Worm (Caenorhabditis elegans) whole organism, L2 larva: ENCODE results near the gene F13H8.6.

Experiments used
- C34F6.9 ChIP-seq: fragments of 150-350 bp; optimal IDR thresholded peaks from 2 replicates; lab custom pipeline; 2014; ENCODE audit warnings: missing biosample characterization, missing genetic modification characterization
- F13H6.1 ChIP-seq: sonication (generic microtip); optimal IDR thresholded peaks from 2 replicates; lab custom pipeline; 2016; ENCODE audit warnings: missing genetic modification characterization, missing compliant biosample characterization
- R02D3.7 ChIP-seq: fragments of 150-350 bp; optimal IDR thresholded peaks from 2 replicates; lab custom pipeline; 2014; ENCODE audit warnings: missing biosample characterization, missing genetic modification characterization
- Y55F3AM.14 ChIP-seq: fragments of 200-800 bp; sonication (Bioruptor generic); optimal IDR thresholded peaks from 2 replicates; lab custom pipeline; 2018; ENCODE audit warnings: mild to moderate bottlenecking, missing genetic modification characterization, missing compliant biosample characterization
- ZK546.5 ChIP-seq: sonication (generic microtip); optimal IDR thresholded peaks from 2 replicates; lab custom pipeline; 2017; ENCODE audit warnings: missing biosample characterization, missing genetic modification characterization
- alr-1 ChIP-seq: fragments of 150-350 bp; optimal IDR thresholded peaks from 2 replicates; lab custom pipeline; 2014; ENCODE audit warnings: missing biosample characterization, missing genetic modification characterization
- aly-2 ChIP-seq: fragments of 150-350 bp; optimal IDR thresholded peaks from 2 replicates; lab custom pipeline; 2014; ENCODE audit warnings: missing biosample characterization, missing genetic modification characterization
- ama-1 ChIP-seq: fragments of 150-350 bp; optimal IDR thresholded peaks from 2 replicates; lab custom pipeline; 2018; ENCODE audit warnings: inconsistent platforms
- blmp-1 ChIP-seq: sonication (generic microtip); optimal IDR thresholded peaks from 2 replicates; lab custom pipeline; 2017; ENCODE audit warnings: missing genetic modification characterization, mild to moderate bottlenecking, missing compliant biosample characterization, antibody characterized with exemption, moderate library complexity; ENCODE audit not compliant: insufficient read depth
- ceh-16 ChIP-seq: fragments of 150-350 bp; optimal IDR thresholded peaks from 2 replicates; lab custom pipeline; 2014; ENCODE audit warnings: missing biosample characterization, missing genetic modification characterization
- ceh-82 ChIP-seq: fragments of 150-350 bp; optimal IDR thresholded peaks from 2 replicates; lab custom pipeline; 2014; ENCODE audit warnings: missing biosample characterization, missing genetic modification characterization
- crh-2 ChIP-seq: sonication (generic microtip); optimal IDR thresholded peaks from 2 replicates; lab custom pipeline; 2017; ENCODE audit warnings: missing biosample characterization, missing genetic modification characterization
- dmd-4 ChIP-seq: sonication (generic microtip); optimal IDR thresholded peaks from 2 replicates; lab custom pipeline; 2017; ENCODE audit warnings: missing biosample characterization, missing genetic modification characterization
- elt-1 ChIP-seq: fragments of 150-350 bp; optimal IDR thresholded peaks from 2 replicates; lab custom pipeline; 2014; ENCODE audit warnings: missing biosample characterization, missing genetic modification characterization
- elt-3 ChIP-seq: sonication (generic microtip); optimal IDR thresholded peaks from 2 replicates; lab custom pipeline; 2017; ENCODE audit warnings: missing biosample characterization, missing genetic modification characterization
- fos-1 ChIP-seq: fragments of 150-350 bp; optimal IDR thresholded peaks from 2 replicates; lab custom pipeline; 2014; ENCODE audit warnings: missing biosample characterization, missing genetic modification characterization
- gmeb-1 ChIP-seq: fragments of 150-350 bp; optimal IDR thresholded peaks from 2 replicates; lab custom pipeline; 2014; ENCODE audit warnings: missing biosample characterization, missing genetic modification characterization
- lin-11 ChIP-seq: fragments of 150-350 bp; sonication (generic microtip); optimal IDR thresholded peaks from 2 replicates; lab custom pipeline; 2014; ENCODE audit warnings: missing biosample characterization, missing genetic modification characterization, inconsistent platforms, mixed read lengths
- lin-13 ChIP-seq: fragments of 150-350 bp; optimal IDR thresholded peaks from 2 replicates; lab custom pipeline; 2014; ENCODE audit warnings: missing biosample characterization, missing genetic modification reagents, missing genetic modification characterization
- lin-39 ChIP-seq: fragments of 150-350 bp; optimal IDR thresholded peaks from 2 replicates; lab custom pipeline; 2014; ENCODE audit warnings: missing biosample characterization, missing genetic modification reagents, missing genetic modification characterization
- lsy-2 ChIP-seq, 2 experiments: fragments of 150-350 bp in 1 of 2; sonication (generic microtip) in 1 of 2; optimal IDR thresholded peaks; 2 replicates each; lab custom pipeline; 2014 to 2017; ENCODE audit warnings: missing biosample characterization in 2 of 2, missing genetic modification characterization in 2 of 2
- mab-5 ChIP-seq: fragments of 150-350 bp; optimal IDR thresholded peaks from 2 replicates; lab custom pipeline; 2014; ENCODE audit warnings: missing biosample characterization, missing genetic modification characterization
- mbf-1 ChIP-seq: sonication (generic microtip); optimal IDR thresholded peaks from 2 replicates; lab custom pipeline; 2017; ENCODE audit warnings: missing biosample characterization, missing genetic modification characterization
- mdl-1 ChIP-seq, 2 experiments: fragments of 150-350 bp in 1 of 2; sonication (generic microtip) in 1 of 2; optimal IDR thresholded peaks; 2 replicates each; lab custom pipeline; 2017; ENCODE audit warnings: missing biosample characterization in 2 of 2, missing genetic modification characterization in 2 of 2
- nhr-10 ChIP-seq: sonication (generic microtip); optimal IDR thresholded peaks from 2 replicates; lab custom pipeline; 2017; ENCODE audit warnings: missing biosample characterization, missing genetic modification characterization
- nhr-11 ChIP-seq: fragments of 150-350 bp; optimal IDR thresholded peaks from 2 replicates; lab custom pipeline; 2014; ENCODE audit warnings: missing biosample characterization, missing genetic modification characterization
- nhr-12 ChIP-seq: fragments of 150-350 bp; optimal IDR thresholded peaks from 2 replicates; lab custom pipeline; 2014; ENCODE audit warnings: missing biosample characterization, missing genetic modification characterization
- nhr-129 ChIP-seq: fragments of 150-350 bp; optimal IDR thresholded peaks from 2 replicates; lab custom pipeline; 2014; ENCODE audit warnings: missing biosample characterization, missing genetic modification characterization
- nhr-21 ChIP-seq: fragments of 150-350 bp; optimal IDR thresholded peaks from 2 replicates; lab custom pipeline; 2014; ENCODE audit warnings: missing biosample characterization, missing genetic modification characterization
- nhr-23 ChIP-seq: fragments of 150-350 bp; optimal IDR thresholded peaks from 2 replicates; lab custom pipeline; 2014; ENCODE audit warnings: missing biosample characterization, missing genetic modification reagents, missing genetic modification characterization
- nhr-237 ChIP-seq: fragments of 150-350 bp; optimal IDR thresholded peaks from 2 replicates; lab custom pipeline; 2014; ENCODE audit warnings: missing biosample characterization, missing genetic modification characterization
- nhr-25 ChIP-seq: fragments of 150-350 bp; sonication (generic microtip); optimal IDR thresholded peaks from 3 replicates; lab custom pipeline; 2014; ENCODE audit warnings: missing biosample characterization, missing genetic modification characterization
- nhr-6 ChIP-seq: fragments of 150-350 bp; optimal IDR thresholded peaks from 2 replicates; lab custom pipeline; 2014; ENCODE audit warnings: missing biosample characterization, missing genetic modification characterization
- nhr-77 ChIP-seq: fragments of 150-350 bp; optimal IDR thresholded peaks from 2 replicates; lab custom pipeline; 2014; ENCODE audit warnings: missing biosample characterization, missing genetic modification characterization
- sem-4 ChIP-seq: fragments of 150-350 bp; optimal IDR thresholded peaks from 2 replicates; lab custom pipeline; 2014; ENCODE audit warnings: missing biosample characterization, missing genetic modification reagents, missing genetic modification characterization
- skn-1 ChIP-seq: sonication (generic microtip); optimal IDR thresholded peaks from 2 replicates; lab custom pipeline; 2017; ENCODE audit warnings: missing biosample characterization, missing genetic modification characterization
- sma-3 ChIP-seq: sonication (generic microtip); optimal IDR thresholded peaks from 2 replicates; lab custom pipeline; 2016; ENCODE audit warnings: missing genetic modification reagents, missing genetic modification characterization, missing compliant biosample characterization
- sma-9 ChIP-seq, 2 experiments: fragments of 150-350 bp in 1 of 2; sonication (generic microtip) in 1 of 2; optimal IDR thresholded peaks; 2 replicates each; lab custom pipeline; 2014 to 2016; ENCODE audit warnings: missing genetic modification characterization in 2 of 2, mild to moderate bottlenecking in 1 of 2, missing biosample characterization in 1 of 2, missing compliant biosample characterization in 1 of 2, missing genetic modification reagents in 1 of 2, moderate library complexity in 1 of 2
- snpc-4 ChIP-seq: fragments of 150-350 bp; optimal IDR thresholded peaks from 2 replicates; lab custom pipeline; 2014; ENCODE audit warnings: missing biosample characterization, missing genetic modification characterization
- unc-39 ChIP-seq: fragments of 150-350 bp; optimal IDR thresholded peaks from 2 replicates; lab custom pipeline; 2014; ENCODE audit warnings: missing biosample characterization, missing genetic modification characterization
- unc-55 ChIP-seq: fragments of 150-350 bp; sonication (generic microtip); optimal IDR thresholded peaks from 3 replicates; lab custom pipeline; 2014; ENCODE audit warnings: missing biosample characterization, missing genetic modification reagents, missing genetic modification characterization
- unc-62 ChIP-seq: fragments of 150-350 bp; optimal IDR thresholded peaks from 2 replicates; lab custom pipeline; 2014; ENCODE audit warnings: missing biosample characterization, missing genetic modification reagents, missing genetic modification characterization
- zag-1 ChIP-seq: fragments of 150-350 bp; optimal IDR thresholded peaks from 2 replicates; lab custom pipeline; 2014; ENCODE audit warnings: missing biosample characterization, missing genetic modification characterization
- ztf-1 ChIP-seq: fragments of 200-800 bp; sonication (Bioruptor generic); conservative IDR thresholded peaks from 2 replicates; pipeline ENCODE4 v1.3.6; 2022; ENCODE audit warnings: missing genetic modification characterization, missing compliant biosample characterization
- ztf-11 ChIP-seq: sonication (generic microtip); optimal IDR thresholded peaks from 2 replicates; lab custom pipeline; 2017; ENCODE audit warnings: missing biosample characterization, missing genetic modification characterization
- ztf-4 ChIP-seq: fragments of 150-350 bp; optimal IDR thresholded peaks from 2 replicates; lab custom pipeline; 2014; ENCODE audit warnings: missing biosample characterization, missing genetic modification characterization

The F13H8.6 gene

DNA sequence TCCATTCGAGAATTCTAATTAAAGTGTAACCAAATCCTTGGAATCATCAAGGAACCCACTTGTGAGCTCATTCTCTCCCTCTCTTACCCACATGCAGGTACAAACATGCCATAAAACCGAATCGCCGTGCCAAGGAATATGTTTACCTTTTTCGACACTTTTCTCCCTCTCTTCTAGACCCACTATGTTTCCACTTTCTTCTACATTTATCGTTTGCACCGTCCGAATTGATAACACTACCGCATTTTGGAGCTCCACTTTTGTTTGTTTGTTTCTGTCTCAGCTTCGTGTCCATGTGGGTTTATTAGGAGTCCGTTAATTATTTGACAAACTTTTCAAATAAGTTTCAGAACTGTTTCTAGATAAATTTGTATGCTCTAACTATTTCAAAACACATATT is 4.9 kb downstream of the F13H8.6 start:
- TF ChIP-seq fos-1 (tag; lab: Kevin White, UChicago) (peak; percentile 32), Y55F3AM.14 (GFP tag; lab: Kevin White, UChicago) (no peak)

DNA sequence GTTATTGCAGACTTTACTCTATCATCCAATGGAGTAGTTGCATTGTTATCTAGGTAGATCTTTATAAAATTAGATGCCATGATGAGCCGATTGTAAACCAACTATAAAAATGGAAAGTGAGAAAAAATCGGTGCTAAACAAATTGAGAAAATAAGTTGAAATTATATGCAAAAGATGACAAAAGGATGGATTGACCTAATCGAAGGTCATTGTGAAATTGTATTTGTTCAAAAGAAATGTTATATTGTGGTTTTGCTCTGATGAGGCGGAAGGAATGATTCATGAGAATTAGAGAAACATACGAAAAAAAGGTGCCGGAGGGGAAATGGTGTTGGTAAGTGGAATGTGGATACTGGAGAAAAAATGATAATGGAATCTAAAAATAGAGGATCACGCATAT is 5.8 kb downstream of the F13H8.6 start, which contains the start of gene scly-1:
Gene scly-1 (minus strand): TSS at position 101 of the 400 bp plus-strand sequence.
- TF ChIP-seq R02D3.7 (no peak), unc-39 (tag; lab: Kevin White, UChicago) (no peak), lin-11 (tag; lab: Kevin White, UChicago) (no peak), ceh-16 (tag; lab: Kevin White, UChicago) (no peak), unc-55 (no peak), nhr-77 (no peak)

DNA sequence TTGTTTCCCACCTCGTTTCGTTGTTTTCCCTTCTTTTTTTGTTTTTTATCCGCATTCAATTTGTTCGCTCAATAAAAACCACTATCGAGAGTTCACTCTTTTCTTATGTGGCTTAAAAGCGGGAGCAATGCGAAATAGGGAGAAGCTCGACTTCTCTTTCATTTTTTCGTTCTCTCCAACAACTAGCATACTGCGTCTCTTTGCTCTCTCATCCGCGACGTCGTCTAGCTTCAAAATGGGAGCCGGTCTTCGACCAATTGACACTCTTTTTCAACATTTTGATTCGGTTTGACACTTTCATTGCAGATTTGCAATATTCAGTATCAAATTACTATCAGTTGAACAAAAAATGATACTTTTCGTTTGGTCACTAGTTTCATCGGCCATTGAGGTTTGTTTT is 12.8 kb downstream of the F13H8.6 start, which contains the start of gene bpl-1:
Gene bpl-1 (plus strand): TSS at position 301 of the 400 bp plus-strand sequence.
- TF ChIP-seq C34F6.9: peak; percentile 26
- TF ChIP-seq ama-1 (lab: Kevin White, UChicago): no peak
- peak; percentile 13 for TF ChIP-seq unc-55
- TF ChIP-seq lin-39: no peak

DNA sequence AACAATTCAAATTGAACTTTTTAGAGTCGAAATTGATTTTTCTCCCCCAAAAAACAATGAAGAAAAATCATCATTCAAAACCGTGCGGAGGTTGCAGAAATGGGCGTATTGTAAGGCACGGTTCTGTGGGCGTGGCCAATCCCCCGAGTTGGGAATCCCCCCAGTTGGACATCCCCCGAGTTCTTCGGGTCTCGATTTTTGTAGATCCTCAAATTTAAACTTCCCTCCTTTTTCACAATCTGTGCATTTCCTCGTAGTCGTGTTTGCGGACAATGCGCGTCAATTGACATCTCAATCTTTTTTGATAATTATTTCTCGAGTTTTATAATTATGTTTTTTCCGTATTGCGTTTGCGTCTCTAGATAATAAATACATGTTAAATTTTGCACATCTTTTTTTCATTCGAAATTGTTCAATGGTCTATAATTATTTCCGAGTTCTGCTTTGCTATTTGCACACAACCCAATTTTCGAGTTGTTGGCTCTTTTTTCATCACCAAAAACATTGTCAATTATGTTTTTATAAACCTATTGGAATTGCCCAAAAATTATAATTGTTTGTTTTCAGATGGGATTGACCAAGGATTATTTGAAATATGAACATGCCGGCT is 16.9 kb downstream of the F13H8.6 start, which contains the start of gene F13H8.2:
Gene F13H8.2 (plus strand): TSS at position 560 of the 610 bp plus-strand sequence.
- no peak for TF ChIP-seq nhr-25 (tag; lab: Kevin White, UChicago)
- peak; percentile 70 for TF ChIP-seq nhr-129 (tag; lab: Kevin White, UChicago)
- TF ChIP-seq R02D3.7: no peak
- peak; percentile 83 for TF ChIP-seq sma-3
- TF ChIP-seq lin-39: no peak
- no peak for TF ChIP-seq nhr-6 (tag; lab: Kevin White, UChicago)
- peak; percentile 5 for TF ChIP-seq blmp-1 (tag; lab: Kevin White, UChicago)
- no peak for TF ChIP-seq Y55F3AM.14 (GFP tag; lab: Kevin White, UChicago)
- TF ChIP-seq lin-13 (GFP tag; lab: Kevin White, UChicago): peak; percentile 59
- no peak for TF ChIP-seq ceh-16 (tag; lab: Kevin White, UChicago)
- TF ChIP-seq skn-1 (tag; lab: Kevin White, UChicago): peak; percentile 33
- TF ChIP-seq nhr-77: no peak
- TF ChIP-seq snpc-4 (tag; lab: Kevin White, UChicago): peak; percentile 36
- no peak for TF ChIP-seq nhr-237
- peak; percentile 77 for TF ChIP-seq crh-2 (tag; lab: Kevin White, UChicago)
- TF ChIP-seq nhr-21 (tag; lab: Kevin White, UChicago): peak; percentile 47
- TF ChIP-seq mbf-1 (tag; lab: Kevin White, UChicago): no peak
- peak; percentile 87 for TF ChIP-seq sma-9 (GFP tag; optimal IDR thresholded peaks at IDR 0.05; lab: Kevin White, UChicago)
- no peak for TF ChIP-seq sma-9 (tag; optimal IDR thresholded peaks at IDR 0.05; lab: Kevin White, UChicago)
- no peak for TF ChIP-seq ceh-82
- no peak for TF ChIP-seq unc-39 (tag; lab: Kevin White, UChicago)
- no peak for TF ChIP-seq ZK546.5
- no peak for TF ChIP-seq aly-2 (tag; lab: Kevin White, UChicago)
- TF ChIP-seq ztf-4 (tag; lab: Kevin White, UChicago): no peak
- no peak for TF ChIP-seq nhr-23 (tag; lab: Kevin White, UChicago)
- no peak for TF ChIP-seq ztf-1 (GFP tag; lab: Robert Waterston, UW)
- no peak for TF ChIP-seq nhr-11 (tag; lab: Kevin White, UChicago)
- peak; percentile 79 for TF ChIP-seq C34F6.9
- peak; percentile 82 for TF ChIP-seq F13H6.1 (tag; lab: Kevin White, UChicago)
- TF ChIP-seq fos-1 (tag; lab: Kevin White, UChicago): peak; percentile 42
- TF ChIP-seq lin-11 (tag; lab: Kevin White, UChicago): peak; percentile 20
- peak; percentile 12 for TF ChIP-seq zag-1
- peak; percentile 66 to 90 for TF ChIP-seq lsy-2 (tag; optimal IDR thresholded peaks at IDR 0.05; lab: Kevin White, UChicago)
- peak; percentile 78 for TF ChIP-seq unc-55
- TF ChIP-seq gmeb-1 (tag; lab: Kevin White, UChicago): peak; percentile 96
- peak; percentile 71 for TF ChIP-seq mab-5 (tag; lab: Kevin White, UChicago)
- TF ChIP-seq mdl-1 (tag; optimal IDR thresholded peaks at IDR 0.05; lab: Kevin White, UChicago): no peak
- no peak for TF ChIP-seq unc-62 (GFP tag; lab: Kevin White, UChicago)
- TF ChIP-seq dmd-4 (tag; lab: Kevin White, UChicago): no peak
- TF ChIP-seq ztf-11 (tag; lab: Kevin White, UChicago): no peak
- no peak for TF ChIP-seq elt-3 (tag; lab: Kevin White, UChicago)
- no peak for TF ChIP-seq nhr-12 (tag; lab: Kevin White, UChicago)
- no peak for TF ChIP-seq elt-1 (tag; lab: Kevin White, UChicago)
- peak; percentile 52 for TF ChIP-seq sem-4 (tag; lab: Kevin White, UChicago)
- TF ChIP-seq alr-1: no peak
- TF ChIP-seq nhr-10 (tag; lab: Kevin White, UChicago): no peak
- no peak for TF ChIP-seq ama-1 (lab: Kevin White, UChicago)
